Worm (Caenorhabditis elegans) whole organism, midembryonic: ENCODE data around the gene D1054.19.

Experiments used
- klf-2 ChIP-seq: fragments of 200-800 bp; sonication (Bioruptor generic); conservative IDR thresholded peaks from 2 replicates; pipeline ENCODE4 v1.3.6; 2022; ENCODE audit warnings: missing genetic modification reagents, missing genetic modification characterization, missing compliant biosample characterization
- med-1 ChIP-seq: sonication (generic microtip); optimal IDR thresholded peaks from 2 replicates; lab custom pipeline; 2017; ENCODE audit warnings: missing genetic modification characterization, mild to moderate bottlenecking, missing compliant biosample characterization, antibody characterized with exemption, missing genetic modification reagents; ENCODE audit not compliant: insufficient read depth
- ztf-23 ChIP-seq: fragments of 200-800 bp; sonication (Bioruptor generic); IDR thresholded peaks from 2 replicates; pipeline ENCODE4 v1.3.6; 2022; ENCODE audit warnings: missing genetic modification reagents, missing genetic modification characterization, missing compliant biosample characterization

DNA sequence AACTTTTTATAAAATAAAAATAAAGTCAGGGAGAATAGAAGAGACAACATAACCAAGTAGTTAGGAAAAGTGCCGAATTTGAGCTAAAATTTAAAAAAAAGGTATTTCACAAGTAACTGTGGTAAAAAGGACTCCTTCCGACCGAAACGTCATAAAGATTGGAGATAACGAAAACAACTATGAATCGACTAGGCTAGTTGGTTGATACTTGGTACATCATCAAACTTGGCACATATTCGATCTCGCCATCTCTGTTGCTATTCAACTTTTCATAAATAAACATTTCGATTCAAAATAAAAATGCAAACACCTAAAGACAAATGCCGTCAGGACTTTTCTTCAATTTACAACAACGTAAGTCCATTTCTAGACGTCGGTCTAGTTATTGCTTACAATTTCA, 16.2 kb downstream of the D1054.19 start, which contains the start of gene C29A12.22:
- TF ChIP-seq ztf-23 (no peak), klf-2 (GFP tag; lab: Robert Waterston, UW) (no peak), med-1 (GFP tag; lab: Kevin White, UChicago) (no peak)
